Fruit fly (Drosophila melanogaster) whole organism, embryonic: ENCODE data around the gene CG10470.

Source experiments
- CG10147 ChIP-seq: fragments of 200-800 bp; sonication (Bioruptor generic); optimal IDR thresholded peaks from 2 replicates; lab custom pipeline; 2019; ENCODE audit warnings: missing biosample characterization, mild to moderate bottlenecking, missing genetic modification characterization, moderate library complexity
- CG10209 ChIP-seq: fragments of 200-800 bp; sonication (Bioruptor generic); optimal IDR thresholded peaks from 3 replicates; lab custom pipeline; 2017; ENCODE audit warnings: missing biosample characterization, mild to moderate bottlenecking, missing genetic modification characterization, missing genetic modification reagents
- CG11560 ChIP-seq: fragments of 200-800 bp; sonication (Bioruptor generic); IDR thresholded peaks from 3 replicates; pipeline ENCODE4 v1.3.6; 2022; ENCODE audit warnings: missing biosample characterization, missing genetic modification characterization
- CG11695 ChIP-seq: fragments of 200-800 bp; sonication (Bioruptor generic); IDR thresholded peaks from 3 replicates; pipeline ENCODE4 v1.3.6; 2022; ENCODE audit warnings: missing biosample characterization, missing genetic modification characterization
- CG11696 ChIP-seq: fragments of 200-800 bp; sonication (Bioruptor generic); IDR thresholded peaks from 2 replicates; pipeline ENCODE4 v1.3.6; 2022; ENCODE audit warnings: missing biosample characterization, missing genetic modification characterization
- CG13296 ChIP-seq: fragments of 200-800 bp; sonication (Bioruptor generic); optimal IDR thresholded peaks from 3 replicates; lab custom pipeline; 2018; ENCODE audit warnings: missing biosample characterization, mild to moderate bottlenecking, missing genetic modification characterization
- CG13624 ChIP-seq: fragments of 200-800 bp; sonication (Bioruptor generic); optimal IDR thresholded peaks from 2 replicates; lab custom pipeline; 2016; ENCODE audit warnings: missing biosample characterization, missing genetic modification characterization
- CG16779 ChIP-seq: fragments of 200-800 bp; sonication (Bioruptor generic); IDR thresholded peaks from 2 replicates; pipeline ENCODE4 v1.3.6; 2022; ENCODE audit warnings: missing biosample characterization, missing genetic modification characterization
- CG16863 ChIP-seq: fragments of 200-800 bp; sonication (Bioruptor generic); optimal IDR thresholded peaks from 3 replicates; lab custom pipeline; 2016; ENCODE audit warnings: missing biosample characterization, missing genetic modification characterization
- CG17186 ChIP-seq: fragments of 200-800 bp; sonication (Bioruptor generic); optimal IDR thresholded peaks from 3 replicates; lab custom pipeline; 2017; ENCODE audit warnings: missing biosample characterization, missing genetic modification reagents, missing genetic modification characterization
- CG17328 ChIP-seq: fragments of 200-800 bp; sonication (Bioruptor generic); IDR thresholded peaks from 2 replicates; pipeline ENCODE4 v1.3.6; 2022; ENCODE audit warnings: missing biosample characterization, missing genetic modification characterization
- CG2116 ChIP-seq: fragments of 200-800 bp; sonication (Bioruptor generic); optimal IDR thresholded peaks from 3 replicates; lab custom pipeline; 2018; ENCODE audit warnings: missing biosample characterization, mild to moderate bottlenecking, missing genetic modification characterization
- CG30403 ChIP-seq: fragments of 200-800 bp; sonication (Bioruptor generic); optimal IDR thresholded peaks from 3 replicates; lab custom pipeline; 2016; ENCODE audit warnings: missing biosample characterization, missing genetic modification characterization
- CG31365 ChIP-seq: fragments of 200-800 bp; sonication (Bioruptor generic); optimal IDR thresholded peaks from 2 replicates; lab custom pipeline; 2018; ENCODE audit warnings: missing biosample characterization, mild to moderate bottlenecking, missing genetic modification characterization
- CG32767 ChIP-seq: fragments of 200-800 bp; sonication (Bioruptor generic); IDR thresholded peaks from 2 replicates; pipeline ENCODE4 v1.3.6; 2022; ENCODE audit warnings: missing biosample characterization, missing genetic modification characterization
- CG4617 ChIP-seq: fragments of 200-800 bp; sonication (Bioruptor generic); optimal IDR thresholded peaks from 3 replicates; lab custom pipeline; 2016; ENCODE audit warnings: missing biosample characterization, missing genetic modification characterization, borderline replicate concordance
- CG6654 ChIP-seq: fragments of 200-800 bp; sonication (Bioruptor generic); optimal IDR thresholded peaks from 2 replicates; lab custom pipeline; 2017; ENCODE audit warnings: missing biosample characterization, mild to moderate bottlenecking, missing genetic modification characterization
- CTCF ChIP-seq: fragments of 200-800 bp; sonication (Bioruptor generic); optimal IDR thresholded peaks from 2 replicates; lab custom pipeline; 2017; ENCODE audit warnings: missing biosample characterization, mild to moderate bottlenecking, missing genetic modification characterization, moderate library complexity
- CkIIα-i1 ChIP-seq: fragments of 200-800 bp; sonication (Bioruptor generic); IDR thresholded peaks from 2 replicates; pipeline ENCODE4 v1.3.6; 2022; ENCODE audit warnings: missing biosample characterization, missing genetic modification characterization
- Drgx ChIP-seq: fragments of 200-800 bp; sonication (Bioruptor generic); IDR thresholded peaks from 2 replicates; pipeline ENCODE4 v1.3.6; 2022; ENCODE audit warnings: missing biosample characterization, missing genetic modification characterization
- HLH3B ChIP-seq: fragments of 200-800 bp; sonication (Bioruptor generic); IDR thresholded peaks from 2 replicates; pipeline ENCODE4 v1.3.6; 2022; ENCODE audit warnings: missing biosample characterization, missing genetic modification characterization
- Hr3 ChIP-seq: fragments of 200-800 bp; sonication (Bioruptor generic); optimal IDR thresholded peaks from 3 replicates; lab custom pipeline; 2016; ENCODE audit warnings: missing biosample characterization, missing genetic modification characterization
- Lim3 ChIP-seq: fragments of 200-800 bp; sonication (Bioruptor generic); IDR thresholded peaks from 2 replicates; pipeline ENCODE4 v1.3.6; 2022; ENCODE audit warnings: missing biosample characterization, missing genetic modification characterization
- Lpt ChIP-seq: fragments of >200 bp; optimal IDR thresholded peaks from 2 replicates; lab custom pipeline; 2018; ENCODE audit warnings: missing biosample characterization, missing genetic modification characterization
- MESR4 ChIP-seq: fragments of 200-800 bp; sonication (Bioruptor generic); optimal IDR thresholded peaks from 2 replicates; lab custom pipeline; 2018; ENCODE audit warnings: missing biosample characterization, mild to moderate bottlenecking, missing genetic modification characterization, moderate library complexity
- Meics ChIP-seq: fragments of 200-800 bp; sonication (Bioruptor generic); optimal IDR thresholded peaks from 2 replicates; lab custom pipeline; 2017; ENCODE audit warnings: missing biosample characterization, mild to moderate bottlenecking, missing genetic modification characterization
- Optix ChIP-seq: fragments of 200-800 bp; sonication (Bioruptor generic); IDR thresholded peaks from 3 replicates; pipeline ENCODE4 v1.3.6; 2022; ENCODE audit warnings: missing biosample characterization, missing genetic modification characterization
- Sry-δ ChIP-seq: fragments of 200-800 bp; sonication (Bioruptor generic); optimal IDR thresholded peaks from 2 replicates; lab custom pipeline; 2016; ENCODE audit warnings: missing biosample characterization, missing genetic modification characterization
- YL-1 ChIP-seq: fragments of 200-800 bp; sonication (Bioruptor generic); optimal IDR thresholded peaks from 3 replicates; lab custom pipeline; 2017; ENCODE audit warnings: missing biosample characterization, mild to moderate bottlenecking, missing genetic modification characterization
- al ChIP-seq: fragments of 200-800 bp; sonication (Bioruptor generic); IDR thresholded peaks from 2 replicates; pipeline ENCODE4 v1.3.6; 2022; ENCODE audit warnings: missing biosample characterization, missing genetic modification characterization
- bowl ChIP-seq: fragments of 200-800 bp; sonication (Bioruptor generic); IDR thresholded peaks from 2 replicates; pipeline ENCODE4 v1.3.6; 2022; ENCODE audit warnings: missing biosample characterization, missing genetic modification characterization
- cas ChIP-seq: fragments of 200-800 bp; sonication (Bioruptor generic); IDR thresholded peaks from 2 replicates; pipeline ENCODE4 v1.3.6; 2022; ENCODE audit warnings: missing biosample characterization, missing genetic modification characterization
- cato ChIP-seq: fragments of 200-800 bp; sonication (Bioruptor generic); optimal IDR thresholded peaks from 2 replicates; lab custom pipeline; 2016; ENCODE audit warnings: missing biosample characterization, missing genetic modification characterization, borderline replicate concordance
- corto ChIP-seq: fragments of 200-800 bp; sonication (Bioruptor generic); optimal IDR thresholded peaks from 2 replicates; lab custom pipeline; 2016; ENCODE audit warnings: missing biosample characterization, mild to moderate bottlenecking, missing genetic modification characterization, moderate library complexity
- dan ChIP-seq: fragments of 200-800 bp; sonication (Bioruptor generic); IDR thresholded peaks from 2 replicates; pipeline ENCODE4 v1.3.6; 2022; ENCODE audit warnings: missing biosample characterization, missing genetic modification characterization
- dysf ChIP-seq: fragments of 200-800 bp; sonication (Bioruptor generic); IDR thresholded peaks from 3 replicates; pipeline ENCODE4 v1.3.6; 2022; ENCODE audit warnings: missing biosample characterization, missing genetic modification characterization
- en ChIP-seq: fragments of 200-800 bp; sonication (Bioruptor generic); optimal IDR thresholded peaks from 2 replicates; lab custom pipeline; 2016; ENCODE audit warnings: missing biosample characterization, missing genetic modification characterization
- fd102C ChIP-seq: fragments of 200-800 bp; sonication (Bioruptor generic); optimal IDR thresholded peaks from 2 replicates; lab custom pipeline; 2018; ENCODE audit warnings: missing biosample characterization, mild to moderate bottlenecking, missing genetic modification characterization, moderate library complexity
- fru ChIP-seq: fragments of >200 bp; optimal IDR thresholded peaks from 2 replicates; lab custom pipeline; 2017
- gcm ChIP-seq: fragments of 200-800 bp; sonication (Bioruptor generic); optimal IDR thresholded peaks from 2 replicates; lab custom pipeline; 2019; ENCODE audit warnings: missing biosample characterization, mild to moderate bottlenecking, missing genetic modification characterization, moderate library complexity
- gcm2 ChIP-seq: fragments of 200-800 bp; sonication (Bioruptor generic); optimal IDR thresholded peaks from 2 replicates; lab custom pipeline; 2016; ENCODE audit warnings: missing biosample characterization, missing genetic modification characterization
- hb ChIP-seq: fragments of 200-800 bp; sonication (Bioruptor generic); IDR thresholded peaks from 3 replicates; pipeline ENCODE4 v1.3.6; 2022; ENCODE audit warnings: missing biosample characterization, missing genetic modification characterization; ENCODE audit not compliant: partially characterized antibody
- hbn ChIP-seq: fragments of 200-800 bp; sonication (Bioruptor generic); IDR thresholded peaks from 2 replicates; pipeline ENCODE4 v1.3.6; 2022; ENCODE audit warnings: missing biosample characterization, missing genetic modification characterization; ENCODE audit not compliant: partially characterized antibody
- nau ChIP-seq: fragments of 200-800 bp; sonication (Bioruptor generic); optimal IDR thresholded peaks from 3 replicates; lab custom pipeline; 2017; ENCODE audit warnings: missing biosample characterization, mild to moderate bottlenecking, missing genetic modification characterization, missing genetic modification reagents
- oc ChIP-seq: fragments of 200-800 bp; sonication (Bioruptor generic); optimal IDR thresholded peaks from 2 replicates; lab custom pipeline; 2018; ENCODE audit warnings: missing biosample characterization, mild to moderate bottlenecking, missing genetic modification characterization, moderate library complexity
- peb ChIP-seq: fragments of 200-800 bp; sonication (Bioruptor generic); IDR thresholded peaks from 2 replicates; pipeline ENCODE4 v1.3.6; 2022; ENCODE audit warnings: missing biosample characterization, missing genetic modification characterization
- pum ChIP-seq: fragments of 200-800 bp; sonication (Bioruptor generic); optimal IDR thresholded peaks from 2 replicates; lab custom pipeline; 2016; ENCODE audit warnings: missing biosample characterization, missing genetic modification characterization
- repo ChIP-seq: fragments of 200-800 bp; sonication (Bioruptor generic); optimal IDR thresholded peaks from 2 replicates; lab custom pipeline; 2016; ENCODE audit warnings: missing biosample characterization, missing genetic modification characterization
- sima ChIP-seq: fragments of 200-800 bp; sonication (Bioruptor generic); optimal IDR thresholded peaks from 2 replicates; lab custom pipeline; 2016; ENCODE audit warnings: missing biosample characterization, missing genetic modification characterization
- tup ChIP-seq: fragments of 200-800 bp; sonication (Bioruptor generic); optimal IDR thresholded peaks from 2 replicates; lab custom pipeline; 2016; ENCODE audit warnings: missing biosample characterization, mild to moderate bottlenecking, missing genetic modification characterization, moderate library complexity
- usp ChIP-seq: fragments of >200 bp; optimal IDR thresholded peaks from 2 replicates; lab custom pipeline; 2017; ENCODE audit warnings: missing biosample characterization, missing genetic modification characterization
- vfl ChIP-seq: fragments of 200-800 bp; sonication (Bioruptor generic); optimal IDR thresholded peaks from 2 replicates; lab custom pipeline; 2016; ENCODE audit warnings: missing biosample characterization, missing genetic modification characterization

The CG10470 gene

dm6 chr2L:19045111-19045560 lies 3.7 kb upstream of the CG10470 start, which contains the start of the genes Ttc19 and Acn (continued):
- TF ChIP-seq CG13624 (GFP tag; lab: Kevin White, UChicago) (peak; percentile 92), bowl (GFP tag; lab: Robert Waterston, UW) (peak; percentile 54; the same call in 1 of the 2 replicates), CG13296 (GFP tag; lab: Kevin White, UChicago) (peak; percentile 75), usp (GFP tag; lab: Kevin White, UChicago) (no peak), CG31365 (tag; lab: Kevin White, UChicago) (no peak), nau (GFP tag; lab: Kevin White, UChicago) (no peak), peb (GFP tag; lab: Robert Waterston, UW) (peak; percentile 50; the same call in 1 of the 2 replicates), hbn (peak; percentile 94), dan (no peak), gcm2 (GFP tag; lab: Kevin White, UChicago) (peak; percentile 45), Meics (GFP tag; lab: Kevin White, UChicago) (peak; percentile 79), Optix (GFP tag; lab: Robert Waterston, UW) (peak; percentile 66; the same call in 2 of the 3 replicates), Sry-δ (GFP tag; lab: Kevin White, UChicago) (peak; percentile 98), oc (tag; lab: Kevin White, UChicago) (no peak), CG11560 (peak; percentile 52; the same call in 2 of the 3 replicates), corto (no peak), Lpt (no peak), CG11696 (peak; percentile 44; the same call in 1 of the 2 replicates), pum (GFP tag; lab: Kevin White, UChicago) (peak; percentile 91), vfl (peak; percentile 92), fd102C (GFP tag; lab: Kevin White, UChicago) (no peak), cas (peak; percentile 68; the same call in 1 of the 2 replicates), HLH3B (GFP tag; lab: Robert Waterston, UW) (peak; percentile 75), fru (lab: Kevin White, UChicago) (no peak), CG4617 (GFP tag; lab: Kevin White, UChicago) (peak; percentile 77), en (GFP tag; lab: Kevin White, UChicago) (peak; percentile 76), gcm (GFP tag; lab: Kevin White, UChicago) (peak; percentile 67), CG11695 (GFP tag; lab: Robert Waterston, UW) (peak; percentile 53; the same call in 1 of the 3 replicates), cato (GFP tag; lab: Kevin White, UChicago) (peak; percentile 68), Lim3 (GFP tag; lab: Robert Waterston, UW) (peak; percentile 46; the same call in 1 of the 2 replicates), sima (GFP tag; lab: Kevin White, UChicago) (no peak), CG10209 (GFP tag; lab: Kevin White, UChicago) (peak; percentile 69), CG17186 (GFP tag; lab: Kevin White, UChicago) (peak; percentile 81), CG2116 (GFP tag; lab: Kevin White, UChicago) (peak; percentile 99), CG10147 (GFP tag; lab: Kevin White, UChicago) (peak; percentile 84), CkIIα-i1 (GFP tag; lab: Robert Waterston, UW) (no peak), CG6654 (GFP tag; lab: Kevin White, UChicago) (no peak), Hr3 (GFP tag; lab: Kevin White, UChicago) (peak; percentile 81), CG30403 (GFP tag; lab: Kevin White, UChicago) (peak; percentile 92), CTCF (GFP tag; lab: Kevin White, UChicago) (peak; percentile 26), hb (GFP tag; lab: Robert Waterston, UW) (peak; percentile 95), dysf (GFP tag; lab: Robert Waterston, UW) (peak; percentile 77), Drgx (peak; percentile 56), tup (GFP tag; lab: Kevin White, UChicago) (peak; percentile 71), al (GFP tag; lab: Robert Waterston, UW) (peak; percentile 75), CG16863 (peak; percentile 89), CG32767 (peak; percentile 50), repo (GFP tag; lab: Kevin White, UChicago) (peak; percentile 84), YL-1 (GFP tag; lab: Kevin White, UChicago) (peak; percentile 91), CG16779 (GFP tag; lab: Robert Waterston, UW) (0 out of 2 replicates have a peak, but pooled peaks have one; percentile 46), CG17328 (GFP tag; lab: Robert Waterston, UW) (peak; percentile 83), MESR4 (GFP tag; lab: Kevin White, UChicago) (peak; percentile 80)
